Fruit fly (Drosophila melanogaster) whole organism, pupa: ENCODE data around the gene Naglu.
A peak's percentile ranks its signal among the peaks of the same experiment; 100 is the strongest.

Experiments
- CG10348 ChIP-seq: fragments of 200-800 bp; sonication (Bioruptor generic); IDR thresholded peaks from 2 replicates; pipeline ENCODE4 v1.3.6; 2022; ENCODE audit warnings: missing biosample characterization, missing genetic modification characterization
- CG12605 ChIP-seq: fragments of 200-800 bp; sonication (Bioruptor generic); IDR thresholded peaks from 2 replicates; pipeline ENCODE4 v1.3.6; 2022; ENCODE audit warnings: missing biosample characterization, missing genetic modification characterization
- CG13204 ChIP-seq: fragments of 200-800 bp; sonication (Bioruptor generic); optimal IDR thresholded peaks from 2 replicates; lab custom pipeline; 2018; ENCODE audit warnings: missing biosample characterization, mild to moderate bottlenecking, missing genetic modification characterization, moderate library complexity
- CG14655 ChIP-seq: fragments of 200-800 bp; sonication (Bioruptor generic); optimal IDR thresholded peaks from 3 replicates; lab custom pipeline; 2017; ENCODE audit warnings: mild to moderate bottlenecking, missing biosample characterization, missing genetic modification reagents, missing genetic modification characterization
- CG15710 ChIP-seq: fragments of 200-800 bp; sonication (Bioruptor generic); optimal IDR thresholded peaks from 2 replicates; lab custom pipeline; 2018; ENCODE audit warnings: missing biosample characterization, mild to moderate bottlenecking, missing genetic modification characterization, moderate library complexity
- CG17806 ChIP-seq: fragments of 200-800 bp; sonication (Bioruptor generic); optimal IDR thresholded peaks from 2 replicates; lab custom pipeline; 2018; ENCODE audit warnings: missing biosample characterization, mild to moderate bottlenecking, missing genetic modification characterization, moderate library complexity
- CG32121 ChIP-seq: fragments of 200-800 bp; sonication (Bioruptor generic); IDR thresholded peaks from 2 replicates; pipeline ENCODE4 v1.3.6; 2022; ENCODE audit warnings: missing biosample characterization, missing genetic modification characterization
- CG34367 ChIP-seq: fragments of 200-800 bp; sonication (Bioruptor generic); optimal IDR thresholded peaks from 2 replicates; lab custom pipeline; 2018; ENCODE audit warnings: missing biosample characterization, mild to moderate bottlenecking, missing genetic modification characterization
- CG4496 ChIP-seq: fragments of 200-800 bp; sonication (Bioruptor generic); IDR thresholded peaks from 3 replicates; pipeline ENCODE4 v1.3.6; 2022; ENCODE audit warnings: missing biosample characterization, missing genetic modification characterization
- CG8159 ChIP-seq: fragments of 200-800 bp; sonication (Bioruptor generic); optimal IDR thresholded peaks from 3 replicates; lab custom pipeline; 2018; ENCODE audit warnings: missing biosample characterization, mild to moderate bottlenecking, missing genetic modification characterization, moderate library complexity
- CG8301 ChIP-seq: fragments of 200-800 bp; sonication (Bioruptor generic); optimal IDR thresholded peaks from 2 replicates; lab custom pipeline; 2018; ENCODE audit warnings: missing biosample characterization, mild to moderate bottlenecking, missing genetic modification characterization
- CG9948 ChIP-seq: fragments of 200-800 bp; sonication (Bioruptor generic); optimal IDR thresholded peaks from 2 replicates; lab custom pipeline; 2018; ENCODE audit warnings: missing biosample characterization, mild to moderate bottlenecking, missing genetic modification characterization, moderate library complexity
- D1 ChIP-seq: fragments of 200-800 bp; sonication (Bioruptor generic); optimal IDR thresholded peaks from 2 replicates; lab custom pipeline; 2018; ENCODE audit warnings: missing biosample characterization, mild to moderate bottlenecking, missing genetic modification characterization, moderate library complexity
- EcR ChIP-seq: fragments of 200-800 bp; sonication (Bioruptor generic); optimal IDR thresholded peaks from 3 replicates; lab custom pipeline; 2019; ENCODE audit warnings: missing biosample characterization, missing genetic modification characterization, mild to moderate bottlenecking, moderate library complexity, missing genetic modification reagents
- Ets98B ChIP-seq: fragments of 200-800 bp; sonication (Bioruptor generic); IDR thresholded peaks from 2 replicates; pipeline ENCODE4 v1.3.6; 2022; ENCODE audit warnings: missing biosample characterization, missing genetic modification characterization
- Pif1A ChIP-seq: fragments of 200-800 bp; sonication (Bioruptor generic); optimal IDR thresholded peaks from 3 replicates; lab custom pipeline; 2016; ENCODE audit warnings: missing biosample characterization, missing genetic modification characterization
- Pif1B ChIP-seq: fragments of 200-800 bp; sonication (Bioruptor generic); optimal IDR thresholded peaks from 3 replicates; lab custom pipeline; 2016; ENCODE audit warnings: missing biosample characterization, missing genetic modification characterization
- Snoo ChIP-seq: fragments of 200-800 bp; sonication (Bioruptor generic); optimal IDR thresholded peaks from 3 replicates; lab custom pipeline; 2017; ENCODE audit warnings: missing biosample characterization, mild to moderate bottlenecking, missing genetic modification characterization, inconsistent platforms
- fd96Ca ChIP-seq: fragments of 200-800 bp; sonication (Bioruptor generic); IDR thresholded peaks from 3 replicates; pipeline ENCODE4 v1.3.6; 2022; ENCODE audit warnings: missing biosample characterization, missing genetic modification characterization
- gl ChIP-seq: fragments of 200-800 bp; sonication (Bioruptor generic); optimal IDR thresholded peaks from 2 replicates; lab custom pipeline; 2018; ENCODE audit warnings: missing biosample characterization, mild to moderate bottlenecking, missing genetic modification characterization
- rn ChIP-seq: fragments of 200-800 bp; sonication (Bioruptor generic); IDR thresholded peaks from 2 replicates; pipeline ENCODE4 v1.3.6; 2022; ENCODE audit warnings: missing biosample characterization, missing genetic modification characterization

The Naglu gene

dm6 chr2L:8424090-8424470, 12.4 kb upstream of the Naglu start:
- TF ChIP-seq EcR (GFP tag; lab: Kevin White, UChicago) (peak; percentile 78), Pif1B (GFP tag; lab: Kevin White, UChicago) (no peak), CG13204 (GFP tag; lab: Kevin White, UChicago) (peak; percentile 37), gl (tag; lab: Kevin White, UChicago) (peak; percentile 42), CG17806 (tag; lab: Kevin White, UChicago) (no peak), Ets98B (GFP tag; lab: Robert Waterston, UW) (no peak)

- TF ChIP-seq CG8301 (tag; lab: Kevin White, UChicago) (no peak), CG13204 (GFP tag; lab: Kevin White, UChicago) (no peak), CG14655 (no peak), gl (tag; lab: Kevin White, UChicago) (no peak), CG12605 (GFP tag; lab: Robert Waterston, UW) (no peak), Pif1A (GFP tag; lab: Kevin White, UChicago) (peak; percentile 16), CG34367 (tag; lab: Kevin White, UChicago) (no peak), Pif1B (GFP tag; lab: Kevin White, UChicago) (peak; percentile 24), D1 (tag; lab: Kevin White, UChicago) (no peak), fd96Ca (GFP tag; lab: Robert Waterston, UW) (no peak), CG10348 (GFP tag; lab: Robert Waterston, UW) (no peak), Ets98B (GFP tag; lab: Robert Waterston, UW) (no peak), rn (GFP tag; lab: Robert Waterston, UW) (no peak), CG15710 (tag; lab: Kevin White, UChicago) (peak; percentile 4), CG9948 (tag; lab: Kevin White, UChicago) (no peak), CG8159 (tag; lab: Kevin White, UChicago) (peak; percentile 30), CG17806 (tag; lab: Kevin White, UChicago) (no peak), CG4496 (GFP tag; lab: Robert Waterston, UW) (no peak), CG32121 (GFP tag; lab: Robert Waterston, UW) (no peak), EcR (GFP tag; lab: Kevin White, UChicago) (no peak), Snoo (tag; lab: Kevin White, UChicago) (no peak)
These were observed 11.9 kb upstream of the Naglu start for dm6 chr2L:8423460-8424089.

dm6 chr2L:8423047-8423446, 11.4 kb upstream of the Naglu start:
- TF ChIP-seq CG15710 (tag; lab: Kevin White, UChicago) (no peak), Pif1B (GFP tag; lab: Kevin White, UChicago) (no peak), gl (tag; lab: Kevin White, UChicago) (no peak), CG14655 (no peak), EcR (GFP tag; lab: Kevin White, UChicago) (no peak), CG17806 (tag; lab: Kevin White, UChicago) (no peak), CG32121 (GFP tag; lab: Robert Waterston, UW) (no peak), CG12605 (GFP tag; lab: Robert Waterston, UW) (no peak), CG13204 (GFP tag; lab: Kevin White, UChicago) (no peak)

- TF ChIP-seq Snoo (tag; lab: Kevin White, UChicago) (no peak), Pif1A (GFP tag; lab: Kevin White, UChicago) (no peak), CG32121 (GFP tag; lab: Robert Waterston, UW) (no peak), CG9948 (tag; lab: Kevin White, UChicago) (no peak), rn (GFP tag; lab: Robert Waterston, UW) (no peak)
These were observed 10.0 kb upstream of the Naglu start for dm6 chr2L:8421717-8422116.

dm6 chr2L:8420259-8420930, 8.7 kb upstream of the Naglu start:
- TF ChIP-seq CG32121 (GFP tag; lab: Robert Waterston, UW) (no peak), CG9948 (tag; lab: Kevin White, UChicago) (no peak), CG12605 (GFP tag; lab: Robert Waterston, UW) (peak; percentile 36; the same call in 1 of the 2 replicates), CG13204 (GFP tag; lab: Kevin White, UChicago) (peak; percentile 66), CG8301 (tag; lab: Kevin White, UChicago) (peak; percentile 7), CG14655 (peak; percentile 22), CG34367 (tag; lab: Kevin White, UChicago) (peak; percentile 43), fd96Ca (GFP tag; lab: Robert Waterston, UW) (no peak), Pif1B (GFP tag; lab: Kevin White, UChicago) (peak; percentile 6), CG15710 (tag; lab: Kevin White, UChicago) (peak; percentile 11), D1 (tag; lab: Kevin White, UChicago) (no peak), CG8159 (tag; lab: Kevin White, UChicago) (peak; percentile 38), CG17806 (tag; lab: Kevin White, UChicago) (peak; percentile 24), Ets98B (GFP tag; lab: Robert Waterston, UW) (no peak), CG10348 (GFP tag; lab: Robert Waterston, UW) (no peak), gl (tag; lab: Kevin White, UChicago) (peak; percentile 69), CG4496 (GFP tag; lab: Robert Waterston, UW) (peak; percentile 57; the same call in 1 of the 3 replicates), rn (GFP tag; lab: Robert Waterston, UW) (no peak), Pif1A (GFP tag; lab: Kevin White, UChicago) (peak; percentile 47), Snoo (tag; lab: Kevin White, UChicago) (no peak), EcR (GFP tag; lab: Kevin White, UChicago) (peak; percentile 31)
